Worm (Caenorhabditis elegans) whole organism, mixed stage, embryonic: ENCODE data around the gene flp-19.

Source experiments
- M03D4.4 ChIP-seq: sonication (generic microtip); optimal IDR thresholded peaks from 2 replicates; lab custom pipeline; 2017; ENCODE audit warnings: mild to moderate bottlenecking, missing genetic modification characterization, missing compliant biosample characterization
- bed-3 ChIP-seq: fragments of 200-800 bp; sonication (Bioruptor generic); optimal IDR thresholded peaks from 3 replicates; lab custom pipeline; 2018; ENCODE audit warnings: mild to moderate bottlenecking, missing genetic modification characterization, moderate library complexity, missing compliant biosample characterization
- blmp-1 ChIP-seq: fragments of 150-350 bp; optimal IDR thresholded peaks from 2 replicates; lab custom pipeline; 2014; ENCODE audit warnings: missing biosample characterization, missing genetic modification characterization
- ceh-39 ChIP-seq: fragments of 150-350 bp; optimal IDR thresholded peaks from 2 replicates; lab custom pipeline; 2014; ENCODE audit warnings: missing biosample characterization, missing genetic modification characterization
- ceh-43 ChIP-seq: fragments of 200-800 bp; sonication (Bioruptor generic); optimal IDR thresholded peaks from 2 replicates; lab custom pipeline; 2018; ENCODE audit warnings: mild to moderate bottlenecking, missing genetic modification characterization, moderate library complexity, missing compliant biosample characterization
- ceh-83 ChIP-seq: fragments of 200-800 bp; sonication (Bioruptor generic); optimal IDR thresholded peaks from 2 replicates; lab custom pipeline; 2018; ENCODE audit warnings: mild to moderate bottlenecking, missing genetic modification characterization, missing compliant biosample characterization
- cnd-1 ChIP-seq: fragments of 200-800 bp; sonication (Bioruptor generic); optimal IDR thresholded peaks from 2 replicates; lab custom pipeline; 2018; ENCODE audit warnings: mild to moderate bottlenecking, missing genetic modification characterization, missing compliant biosample characterization
- drap-1 ChIP-seq: fragments of 200-800 bp; sonication (Bioruptor generic); optimal IDR thresholded peaks from 3 replicates; lab custom pipeline; 2018; ENCODE audit warnings: mild to moderate bottlenecking, missing genetic modification characterization, missing compliant biosample characterization
- elt-1 ChIP-seq: sonication (generic microtip); optimal IDR thresholded peaks from 2 replicates; lab custom pipeline; 2017; ENCODE audit warnings: missing genetic modification characterization, mild to moderate bottlenecking, missing compliant biosample characterization, antibody characterized with exemption, moderate library complexity, borderline replicate concordance; ENCODE audit not compliant: insufficient read depth
- elt-3 ChIP-seq: fragments of 150-350 bp; optimal IDR thresholded peaks from 2 replicates; lab custom pipeline; 2014; ENCODE audit warnings: missing biosample characterization, missing genetic modification characterization
- hlh-1 ChIP-seq: fragments of 150-350 bp; optimal IDR thresholded peaks from 2 replicates; lab custom pipeline; 2014; ENCODE audit warnings: missing biosample characterization, missing genetic modification reagents, missing genetic modification characterization
- lin-13 ChIP-seq: fragments of 150-350 bp; optimal IDR thresholded peaks from 2 replicates; lab custom pipeline; 2014; ENCODE audit warnings: missing biosample characterization, missing genetic modification characterization
- lin-32 ChIP-seq: fragments of 200-800 bp; sonication (Bioruptor generic); optimal IDR thresholded peaks from 2 replicates; lab custom pipeline; 2018; ENCODE audit warnings: mild to moderate bottlenecking, missing genetic modification characterization, missing compliant biosample characterization
- lsy-2 ChIP-seq: fragments of 150-350 bp; optimal IDR thresholded peaks from 2 replicates; lab custom pipeline; 2014; ENCODE audit warnings: missing biosample characterization, missing genetic modification characterization
- mep-1 ChIP-seq: fragments of 150-350 bp; optimal IDR thresholded peaks from 2 replicates; lab custom pipeline; 2017; ENCODE audit warnings: missing biosample characterization, missing genetic modification reagents, missing genetic modification characterization, inconsistent platforms
- nhr-12 ChIP-seq: fragments of 150-350 bp; optimal IDR thresholded peaks from 2 replicates; lab custom pipeline; 2014; ENCODE audit warnings: missing biosample characterization, missing genetic modification characterization
- nhr-2 ChIP-seq: fragments of 150-350 bp; optimal IDR thresholded peaks from 2 replicates; lab custom pipeline; 2014; ENCODE audit warnings: missing biosample characterization, missing genetic modification characterization
- nhr-237 ChIP-seq: fragments of 150-350 bp; optimal IDR thresholded peaks from 2 replicates; lab custom pipeline; 2014; ENCODE audit warnings: missing biosample characterization, missing genetic modification characterization
- nhr-28 ChIP-seq: fragments of 150-350 bp; optimal IDR thresholded peaks from 2 replicates; lab custom pipeline; 2014; ENCODE audit warnings: missing biosample characterization, missing genetic modification characterization
- nhr-76 ChIP-seq: sonication (generic microtip); optimal IDR thresholded peaks from 2 replicates; lab custom pipeline; 2017; ENCODE audit warnings: missing biosample characterization, missing genetic modification characterization
- pha-4 ChIP-seq: fragments of 150-350 bp; optimal IDR thresholded peaks from 2 replicates; lab custom pipeline; 2018; ENCODE audit warnings: missing biosample characterization, missing genetic modification reagents, missing genetic modification characterization
- snpc-4 ChIP-seq: fragments of 150-350 bp; optimal IDR thresholded peaks from 2 replicates; lab custom pipeline; 2014; ENCODE audit warnings: missing biosample characterization, missing genetic modification characterization
- sptf-1 ChIP-seq: sonication (generic microtip); optimal IDR thresholded peaks from 2 replicates; lab custom pipeline; 2017; ENCODE audit warnings: mild to moderate bottlenecking, missing genetic modification characterization, moderate library complexity, missing compliant biosample characterization
- tbx-8 ChIP-seq: fragments of 200-800 bp; sonication (Bioruptor generic); optimal IDR thresholded peaks from 2 replicates; lab custom pipeline; 2018; ENCODE audit warnings: mild to moderate bottlenecking, missing genetic modification characterization, moderate library complexity, missing compliant biosample characterization
- unc-39 ChIP-seq: fragments of 150-350 bp; optimal IDR thresholded peaks from 2 replicates; lab custom pipeline; 2014; ENCODE audit warnings: missing biosample characterization, missing genetic modification characterization
- unc-62 ChIP-seq: fragments of 150-350 bp; optimal IDR thresholded peaks from 2 replicates; lab custom pipeline; 2014; ENCODE audit warnings: missing biosample characterization, missing genetic modification reagents, missing genetic modification characterization
- zip-8 ChIP-seq: fragments of 150-350 bp; optimal IDR thresholded peaks from 2 replicates; lab custom pipeline; 2014; ENCODE audit warnings: missing biosample characterization, missing genetic modification characterization
- ztf-11 ChIP-seq: fragments of 150-350 bp; optimal IDR thresholded peaks from 2 replicates; lab custom pipeline; 2014; ENCODE audit warnings: missing biosample characterization, missing genetic modification characterization

The flp-19 gene

DNA sequence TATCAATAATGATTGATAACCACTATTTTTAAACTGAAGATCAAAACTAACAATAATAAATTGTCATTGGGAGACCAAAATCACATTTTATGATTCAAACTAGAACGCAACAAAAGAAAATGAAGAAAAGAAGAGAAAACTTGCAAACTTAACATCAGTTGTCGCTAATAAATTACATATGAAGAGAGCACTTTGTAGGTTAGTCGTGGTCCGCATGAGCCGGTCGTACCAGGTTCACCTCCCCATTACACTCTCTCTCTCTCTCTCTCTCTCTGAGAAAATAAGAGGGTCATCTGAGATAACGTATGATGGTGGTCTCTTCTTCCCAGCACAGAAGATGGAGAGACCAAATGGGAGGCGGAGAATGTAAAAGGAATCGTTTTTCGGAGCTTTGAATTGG lies 24.6 kb downstream of the flp-19 start:
- TF ChIP-seq elt-3 (tag; lab: Kevin White, UChicago) (no peak), nhr-2 (tag; lab: Kevin White, UChicago) (peak; percentile 87), bed-3 (GFP tag; lab: Kevin White, UChicago) (no peak), hlh-1 (tag; lab: Kevin White, UChicago) (peak; percentile 27), unc-62 (peak; percentile 29)
- TF ChIP-seq, all 35 proteins: peak for 3

DNA sequence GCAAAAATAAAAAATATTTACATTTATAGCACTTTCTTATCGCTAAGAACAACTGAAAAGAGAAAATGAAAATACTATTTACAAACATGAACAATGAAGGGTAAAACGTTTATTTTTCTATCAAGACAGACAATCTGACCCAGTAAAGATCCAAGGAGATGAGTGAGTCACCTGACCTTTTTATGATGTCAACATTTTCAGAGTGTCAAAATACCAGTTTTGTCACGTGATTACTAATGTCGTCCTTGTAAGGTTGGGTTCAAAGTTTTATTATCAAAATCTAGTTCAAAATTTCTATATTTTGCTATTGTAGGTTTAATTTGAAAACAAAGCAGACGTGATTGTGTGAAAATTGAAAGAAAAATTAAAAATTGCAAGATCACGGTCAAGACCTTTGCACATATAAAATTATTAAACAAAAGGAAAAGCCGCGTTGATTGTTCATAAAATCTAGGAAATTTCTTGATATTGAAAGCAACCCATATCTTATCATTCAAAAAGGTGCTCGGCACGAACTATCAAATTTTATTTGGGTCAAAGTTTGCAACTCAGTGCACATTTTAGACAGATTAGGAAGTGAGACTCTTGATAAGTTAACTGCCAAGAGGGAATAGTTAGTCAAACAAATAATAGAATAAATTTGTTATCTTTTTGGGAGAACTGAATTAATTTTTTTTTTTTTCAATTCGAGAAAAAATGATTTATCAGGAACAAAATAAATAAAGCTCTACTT lies 25.7 kb downstream of the flp-19 start:
- TF ChIP-seq nhr-28 = no peak
- TF ChIP-seq cnd-1 (tag; lab: Kevin White, UChicago) = no peak
- TF ChIP-seq ceh-39 = no peak
- no peak for TF ChIP-seq sptf-1 (tag; lab: Kevin White, UChicago)
- no peak for TF ChIP-seq lin-13 (tag; lab: Kevin White, UChicago)
- no peak for TF ChIP-seq lsy-2 (tag; lab: Kevin White, UChicago)
- no peak for TF ChIP-seq elt-3 (tag; lab: Kevin White, UChicago)
- no peak for TF ChIP-seq ceh-43
- no peak for TF ChIP-seq tbx-8 (GFP tag; lab: Kevin White, UChicago)
- TF ChIP-seq snpc-4 (tag; lab: Kevin White, UChicago) = no peak
- TF ChIP-seq, all 35 proteins: peak for 0

DNA sequence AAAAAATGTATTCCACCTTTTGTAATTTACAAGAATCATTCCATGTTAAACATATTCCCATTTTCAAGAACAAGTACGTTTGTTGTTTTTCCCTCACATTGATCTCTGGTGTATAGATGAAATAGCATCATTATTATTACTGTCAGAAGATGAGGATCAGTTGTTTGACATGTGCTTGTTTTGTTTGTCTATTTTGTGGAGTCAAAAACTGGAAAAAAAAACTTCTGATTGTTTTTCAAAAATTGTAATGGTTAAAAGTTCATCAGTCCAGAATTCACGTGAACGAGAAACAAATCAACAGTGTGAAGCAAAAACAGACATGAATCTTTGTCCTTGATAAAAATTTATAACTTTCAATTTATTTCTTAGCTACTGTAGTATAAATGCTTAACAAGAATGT lies 26.5 kb downstream of the flp-19 start:
- TF ChIP-seq mep-1 (tag; lab: Kevin White, UChicago) = no peak

DNA sequence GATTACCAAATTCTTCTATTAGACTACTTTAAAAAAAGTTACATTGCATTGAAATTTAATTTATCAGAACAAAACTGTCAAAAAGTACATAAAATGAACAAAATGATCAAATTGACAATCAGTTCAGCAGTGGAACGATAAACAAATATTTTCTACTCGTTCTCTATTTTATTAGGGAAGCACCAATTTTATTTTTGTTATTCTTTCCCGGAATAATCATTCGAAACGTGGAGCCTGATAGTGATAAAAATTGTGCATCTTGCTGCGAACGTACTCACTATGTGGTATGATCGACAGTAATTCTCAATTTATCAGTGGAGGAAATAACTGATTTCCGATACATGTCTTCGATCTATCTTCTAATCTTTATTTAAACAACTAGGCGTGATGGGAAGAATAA lies 27.4 kb downstream of the flp-19 start:
- no peak for TF ChIP-seq M03D4.4 (tag; lab: Kevin White, UChicago)
- TF ChIP-seq nhr-2 (tag; lab: Kevin White, UChicago) = no peak
- no peak for TF ChIP-seq lin-32 (GFP tag; lab: Kevin White, UChicago)
- no peak for TF ChIP-seq elt-3 (tag; lab: Kevin White, UChicago)

DNA sequence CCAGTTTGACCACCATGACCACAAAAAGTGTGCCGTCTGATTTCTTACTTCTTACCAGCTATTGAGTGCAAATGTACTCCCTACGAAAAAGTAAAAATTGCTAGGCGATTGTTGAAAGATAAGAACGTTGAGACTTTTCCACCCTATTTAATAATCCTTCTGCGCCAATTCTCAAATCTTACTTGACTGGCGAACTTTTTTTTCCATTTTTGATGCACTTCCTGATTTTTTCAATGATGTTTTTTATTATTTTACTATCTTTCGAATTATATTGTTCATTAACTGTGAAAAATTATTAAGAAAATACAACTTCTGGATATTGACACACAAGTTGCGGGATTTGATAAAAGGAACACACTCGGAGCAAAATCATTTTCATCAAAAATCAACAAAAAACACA lies 31.1 kb downstream of the flp-19 start, which contains the start of gene daf-12:
daf-12 (plus strand) TSS at position 301 of the 400 bp plus-strand sequence.
- TF ChIP-seq elt-1 (tag; lab: Kevin White, UChicago) = no peak
- no peak for TF ChIP-seq ceh-83 (GFP tag; lab: Kevin White, UChicago)
- TF ChIP-seq unc-39 = no peak
- no peak for TF ChIP-seq mep-1 (tag; lab: Kevin White, UChicago)
- TF ChIP-seq nhr-28 = no peak
- TF ChIP-seq pha-4 (tag; lab: Kevin White, UChicago) = no peak
- no peak for TF ChIP-seq lsy-2 (tag; lab: Kevin White, UChicago)
- TF ChIP-seq lin-32 (GFP tag; lab: Kevin White, UChicago) = no peak
- no peak for TF ChIP-seq zip-8 (tag; lab: Kevin White, UChicago)
- no peak for TF ChIP-seq ztf-11 (tag; lab: Kevin White, UChicago)
- TF ChIP-seq unc-62 = no peak
- TF ChIP-seq ceh-39 = no peak
- no peak for TF ChIP-seq nhr-237 (tag; lab: Kevin White, UChicago)
- TF ChIP-seq nhr-76 = no peak
- TF ChIP-seq tbx-8 (GFP tag; lab: Kevin White, UChicago) = no peak
- TF ChIP-seq blmp-1 (tag; lab: Kevin White, UChicago) = no peak
- TF ChIP-seq lin-13 (tag; lab: Kevin White, UChicago) = no peak
- no peak for TF ChIP-seq drap-1
- no peak for TF ChIP-seq nhr-12 (tag; lab: Kevin White, UChicago)
- TF ChIP-seq snpc-4 (tag; lab: Kevin White, UChicago) = no peak
